Fruit fly (Drosophila melanogaster) whole organism, pupa: ENCODE results near the gene CG1622.

Experiments used
- CG10348 ChIP-seq: fragments of 200-800 bp; sonication (Bioruptor generic); IDR thresholded peaks from 2 replicates; pipeline ENCODE4 v1.3.6; 2022; ENCODE audit warnings: missing biosample characterization, missing genetic modification characterization
- CG12605 ChIP-seq: fragments of 200-800 bp; sonication (Bioruptor generic); IDR thresholded peaks from 2 replicates; pipeline ENCODE4 v1.3.6; 2022; ENCODE audit warnings: missing biosample characterization, missing genetic modification characterization
- CG13204 ChIP-seq: fragments of 200-800 bp; sonication (Bioruptor generic); optimal IDR thresholded peaks from 2 replicates; lab custom pipeline; 2018; ENCODE audit warnings: missing biosample characterization, mild to moderate bottlenecking, missing genetic modification characterization, moderate library complexity
- CG14655 ChIP-seq: fragments of 200-800 bp; sonication (Bioruptor generic); optimal IDR thresholded peaks from 3 replicates; lab custom pipeline; 2017; ENCODE audit warnings: mild to moderate bottlenecking, missing biosample characterization, missing genetic modification reagents, missing genetic modification characterization
- CG15710 ChIP-seq: fragments of 200-800 bp; sonication (Bioruptor generic); optimal IDR thresholded peaks from 2 replicates; lab custom pipeline; 2018; ENCODE audit warnings: missing biosample characterization, mild to moderate bottlenecking, missing genetic modification characterization, moderate library complexity
- CG17806 ChIP-seq: fragments of 200-800 bp; sonication (Bioruptor generic); optimal IDR thresholded peaks from 2 replicates; lab custom pipeline; 2018; ENCODE audit warnings: missing biosample characterization, mild to moderate bottlenecking, missing genetic modification characterization, moderate library complexity
- CG32121 ChIP-seq: fragments of 200-800 bp; sonication (Bioruptor generic); IDR thresholded peaks from 2 replicates; pipeline ENCODE4 v1.3.6; 2022; ENCODE audit warnings: missing biosample characterization, missing genetic modification characterization
- CG34367 ChIP-seq: fragments of 200-800 bp; sonication (Bioruptor generic); optimal IDR thresholded peaks from 2 replicates; lab custom pipeline; 2018; ENCODE audit warnings: missing biosample characterization, mild to moderate bottlenecking, missing genetic modification characterization
- CG4496 ChIP-seq: fragments of 200-800 bp; sonication (Bioruptor generic); IDR thresholded peaks from 3 replicates; pipeline ENCODE4 v1.3.6; 2022; ENCODE audit warnings: missing biosample characterization, missing genetic modification characterization
- CG8159 ChIP-seq: fragments of 200-800 bp; sonication (Bioruptor generic); optimal IDR thresholded peaks from 3 replicates; lab custom pipeline; 2018; ENCODE audit warnings: missing biosample characterization, mild to moderate bottlenecking, missing genetic modification characterization, moderate library complexity
- CG8301 ChIP-seq: fragments of 200-800 bp; sonication (Bioruptor generic); optimal IDR thresholded peaks from 2 replicates; lab custom pipeline; 2018; ENCODE audit warnings: missing biosample characterization, mild to moderate bottlenecking, missing genetic modification characterization
- CG9948 ChIP-seq: fragments of 200-800 bp; sonication (Bioruptor generic); optimal IDR thresholded peaks from 2 replicates; lab custom pipeline; 2018; ENCODE audit warnings: missing biosample characterization, mild to moderate bottlenecking, missing genetic modification characterization, moderate library complexity
- D1 ChIP-seq: fragments of 200-800 bp; sonication (Bioruptor generic); optimal IDR thresholded peaks from 2 replicates; lab custom pipeline; 2018; ENCODE audit warnings: missing biosample characterization, mild to moderate bottlenecking, missing genetic modification characterization, moderate library complexity
- EcR ChIP-seq: fragments of 200-800 bp; sonication (Bioruptor generic); optimal IDR thresholded peaks from 3 replicates; lab custom pipeline; 2019; ENCODE audit warnings: missing biosample characterization, missing genetic modification characterization, mild to moderate bottlenecking, moderate library complexity, missing genetic modification reagents
- Ets98B ChIP-seq: fragments of 200-800 bp; sonication (Bioruptor generic); IDR thresholded peaks from 2 replicates; pipeline ENCODE4 v1.3.6; 2022; ENCODE audit warnings: missing biosample characterization, missing genetic modification characterization
- Pif1A ChIP-seq: fragments of 200-800 bp; sonication (Bioruptor generic); optimal IDR thresholded peaks from 3 replicates; lab custom pipeline; 2016; ENCODE audit warnings: missing biosample characterization, missing genetic modification characterization
- Pif1B ChIP-seq: fragments of 200-800 bp; sonication (Bioruptor generic); optimal IDR thresholded peaks from 3 replicates; lab custom pipeline; 2016; ENCODE audit warnings: missing biosample characterization, missing genetic modification characterization
- Snoo ChIP-seq: fragments of 200-800 bp; sonication (Bioruptor generic); optimal IDR thresholded peaks from 3 replicates; lab custom pipeline; 2017; ENCODE audit warnings: missing biosample characterization, mild to moderate bottlenecking, missing genetic modification characterization, inconsistent platforms
- fd96Ca ChIP-seq: fragments of 200-800 bp; sonication (Bioruptor generic); IDR thresholded peaks from 3 replicates; pipeline ENCODE4 v1.3.6; 2022; ENCODE audit warnings: missing biosample characterization, missing genetic modification characterization
- gl ChIP-seq: fragments of 200-800 bp; sonication (Bioruptor generic); optimal IDR thresholded peaks from 2 replicates; lab custom pipeline; 2018; ENCODE audit warnings: missing biosample characterization, mild to moderate bottlenecking, missing genetic modification characterization
- rn ChIP-seq: fragments of 200-800 bp; sonication (Bioruptor generic); IDR thresholded peaks from 2 replicates; pipeline ENCODE4 v1.3.6; 2022; ENCODE audit warnings: missing biosample characterization, missing genetic modification characterization

Gene CG1622

DNA sequence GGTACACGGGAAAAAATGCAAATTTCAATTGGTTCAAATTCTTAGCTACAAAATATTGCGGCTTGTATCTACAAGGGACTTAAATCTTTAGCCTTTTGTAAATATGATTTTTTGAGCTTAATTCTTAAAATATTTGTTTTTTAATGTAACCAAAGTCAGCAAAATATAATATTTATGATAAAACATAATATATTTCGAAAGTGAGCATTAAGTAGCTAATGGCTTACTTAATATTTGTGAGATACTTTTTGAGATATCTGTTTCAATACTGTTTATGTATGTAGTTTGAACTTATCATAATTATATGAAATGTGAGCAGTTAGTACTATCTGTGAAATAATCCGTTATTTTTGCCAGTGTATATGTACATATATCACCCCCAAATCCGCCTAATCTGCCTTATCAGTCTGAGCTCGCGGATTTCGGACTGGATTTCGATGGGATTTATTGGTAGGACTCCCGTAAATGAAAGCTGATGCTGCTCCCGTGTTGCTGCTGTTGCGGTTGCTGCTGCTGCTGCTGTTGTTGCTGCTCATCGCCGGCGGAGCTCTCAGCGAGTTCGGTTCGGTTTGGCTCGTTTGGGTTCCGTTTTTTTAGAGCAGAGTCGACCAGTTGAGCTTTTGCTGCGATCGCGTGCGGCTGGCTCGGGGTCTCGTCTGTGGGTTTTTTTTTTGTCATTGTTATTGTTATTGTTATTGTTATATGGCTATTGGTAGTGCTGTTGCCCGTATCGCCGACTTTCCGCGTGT is 24.0 kb downstream of the CG1622 start:
- TF ChIP-seq CG17806 (tag; lab: Kevin White, UChicago) = no peak
- no peak for TF ChIP-seq D1 (tag; lab: Kevin White, UChicago)
- TF ChIP-seq CG10348 = no peak
- no peak for TF ChIP-seq rn (GFP tag; lab: Robert Waterston, UW)
- no peak for TF ChIP-seq CG15710 (tag; lab: Kevin White, UChicago)
- no peak for TF ChIP-seq CG8159
- TF ChIP-seq EcR (GFP tag; lab: Kevin White, UChicago) = no peak
- peak; percentile 13 for TF ChIP-seq CG13204 (GFP tag; lab: Kevin White, UChicago)
- no peak for TF ChIP-seq Ets98B (GFP tag; lab: Robert Waterston, UW)
- no peak for TF ChIP-seq CG34367 (tag; lab: Kevin White, UChicago)
- no peak for TF ChIP-seq gl (tag; lab: Kevin White, UChicago)
- 0 out of 3 replicates have a peak, but pooled peaks have one; percentile 30 for TF ChIP-seq CG4496 (GFP tag; lab: Robert Waterston, UW)
- TF ChIP-seq CG32121 (GFP tag; lab: Robert Waterston, UW) = no peak
- TF ChIP-seq Pif1B = no peak
- TF ChIP-seq CG14655 (GFP tag; lab: Kevin White, UChicago) = no peak
- no peak for TF ChIP-seq CG8301 (tag; lab: Kevin White, UChicago)
- TF ChIP-seq Snoo (tag; lab: Kevin White, UChicago) = no peak
- TF ChIP-seq CG9948 (tag; lab: Kevin White, UChicago) = peak; percentile 22
- TF ChIP-seq fd96Ca (GFP tag; lab: Robert Waterston, UW) = no peak
- TF ChIP-seq Pif1A (GFP tag; lab: Kevin White, UChicago) = no peak
- TF ChIP-seq CG12605 = no peak

DNA sequence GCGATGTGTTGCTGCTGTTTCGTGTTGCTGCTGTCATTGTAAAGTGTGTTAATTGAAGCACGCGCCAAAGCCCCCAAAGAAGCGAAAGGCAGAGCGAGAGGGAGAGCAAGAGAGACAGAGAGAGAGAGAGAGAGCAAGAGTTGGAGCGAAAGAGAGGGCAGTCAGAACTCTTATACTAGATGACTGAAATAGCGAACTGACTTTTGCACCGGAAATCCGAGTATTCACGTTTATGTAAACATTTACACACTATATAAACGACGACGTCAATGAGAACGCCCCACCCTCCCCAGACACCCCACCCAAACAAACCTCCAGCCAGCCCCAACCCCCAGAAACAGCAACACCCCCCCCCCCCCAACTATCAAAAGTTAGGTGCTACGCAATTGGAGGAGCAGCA is 25.5 kb downstream of the CG1622 start:
- TF ChIP-seq CG32121 (GFP tag; lab: Robert Waterston, UW) (0 out of 2 replicates have a peak, but pooled peaks have one; percentile 32), D1 (tag; lab: Kevin White, UChicago) (no peak), CG13204 (GFP tag; lab: Kevin White, UChicago) (no peak), CG14655 (GFP tag; lab: Kevin White, UChicago) (no peak)
- TF ChIP-seq, all 21 proteins: peak for 1

DNA sequence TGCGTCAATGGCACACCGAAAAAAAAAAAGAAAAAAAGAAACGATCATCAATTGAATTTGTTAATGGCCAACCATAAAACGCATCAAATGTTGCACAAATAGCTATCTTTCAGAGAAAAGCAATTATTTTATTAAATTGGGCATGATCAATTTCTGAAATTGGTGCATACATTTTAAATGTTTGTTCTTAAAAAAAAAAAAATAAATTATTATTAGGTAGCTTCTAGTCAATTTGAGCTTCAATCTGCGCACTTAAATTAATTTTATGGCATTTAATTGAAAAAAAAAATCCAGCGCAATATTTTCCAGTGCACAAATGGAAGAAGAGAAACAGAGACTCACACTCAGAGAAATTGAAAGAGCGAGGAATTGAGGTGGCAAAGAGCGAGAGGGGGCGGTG is 26.2 kb downstream of the CG1622 start:
- no peak for TF ChIP-seq CG13204 (GFP tag; lab: Kevin White, UChicago)
- TF ChIP-seq gl (tag; lab: Kevin White, UChicago) = no peak
- TF ChIP-seq CG15710 (tag; lab: Kevin White, UChicago) = no peak
- no peak for TF ChIP-seq CG8301 (tag; lab: Kevin White, UChicago)
- no peak for TF ChIP-seq CG10348
- TF ChIP-seq D1 (tag; lab: Kevin White, UChicago) = no peak
- peak; percentile 15; the same call in 1 of the 3 replicates for TF ChIP-seq CG4496 (GFP tag; lab: Robert Waterston, UW)
- no peak for TF ChIP-seq Ets98B (GFP tag; lab: Robert Waterston, UW)
- peak; percentile 61 for TF ChIP-seq Snoo (tag; lab: Kevin White, UChicago)
- no peak for TF ChIP-seq CG12605
- TF ChIP-seq Pif1B = peak; percentile 29
- TF ChIP-seq fd96Ca (GFP tag; lab: Robert Waterston, UW) = no peak
- peak; percentile 42; the same call in 1 of the 2 replicates for TF ChIP-seq rn (GFP tag; lab: Robert Waterston, UW)
- TF ChIP-seq CG34367 (tag; lab: Kevin White, UChicago) = no peak
- TF ChIP-seq CG14655 (GFP tag; lab: Kevin White, UChicago) = peak; percentile 20
- peak; percentile 13 for TF ChIP-seq Pif1A (GFP tag; lab: Kevin White, UChicago)
- no peak for TF ChIP-seq EcR (GFP tag; lab: Kevin White, UChicago)
- TF ChIP-seq CG9948 (tag; lab: Kevin White, UChicago) = peak; percentile 4
- peak; percentile 26 for TF ChIP-seq CG8159
- no peak for TF ChIP-seq CG32121 (GFP tag; lab: Robert Waterston, UW)
- peak; percentile 14 for TF ChIP-seq CG17806 (tag; lab: Kevin White, UChicago)

dm6 chrX:13323526-13323925 is 26.6 kb downstream of the CG1622 start:
- TF ChIP-seq fd96Ca (GFP tag; lab: Robert Waterston, UW) = 0 out of 3 replicates have a peak, but pooled peaks have one; percentile 27
- no peak for TF ChIP-seq gl (tag; lab: Kevin White, UChicago)

DNA sequence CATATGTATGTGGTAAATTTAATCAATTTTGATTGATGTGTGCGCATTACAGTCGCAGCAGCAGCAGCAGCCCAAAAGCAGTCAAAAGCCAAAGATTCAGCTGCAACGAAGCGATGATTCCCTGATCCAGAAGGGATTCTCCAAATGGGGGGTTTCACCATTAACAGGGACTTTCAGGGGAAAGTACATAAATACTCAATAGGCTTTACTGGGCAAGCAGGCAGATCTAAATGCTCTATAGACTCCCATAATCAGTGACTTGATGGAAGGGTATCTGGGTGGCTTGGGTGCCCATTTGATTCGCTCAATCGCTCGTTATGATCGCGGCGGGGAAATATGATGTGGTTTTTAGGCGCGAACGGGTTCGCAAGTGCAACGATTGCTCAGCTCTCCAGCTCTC is 28.4 kb downstream of the CG1622 start:
- peak; percentile 27; the same call in 1 of the 2 replicates for TF ChIP-seq Ets98B (GFP tag; lab: Robert Waterston, UW)
- TF ChIP-seq CG8159 = no peak
- TF ChIP-seq rn (GFP tag; lab: Robert Waterston, UW) = peak; percentile 9; the same call in 1 of the 2 replicates
- TF ChIP-seq CG34367 (tag; lab: Kevin White, UChicago) = no peak
- peak; percentile 43; the same call in 1 of the 3 replicates for TF ChIP-seq fd96Ca (GFP tag; lab: Robert Waterston, UW)
- TF ChIP-seq CG14655 (GFP tag; lab: Kevin White, UChicago) = no peak
- peak; percentile 61; the same call in 2 of the 3 replicates for TF ChIP-seq CG4496 (GFP tag; lab: Robert Waterston, UW)
- no peak for TF ChIP-seq Pif1B

dm6 chrX:13329572-13330046 is 32.7 kb downstream of the CG1622 start, which contains the start of gene Prx2:
Gene Prx2, plus strand, starts transcription at chrX:13329824.
- TF ChIP-seq Ets98B (GFP tag; lab: Robert Waterston, UW) (peak; percentile 68; the same call in 1 of the 2 replicates), EcR (GFP tag; lab: Kevin White, UChicago) (peak; percentile 5), CG13204 (GFP tag; lab: Kevin White, UChicago) (peak; percentile 12), CG4496 (GFP tag; lab: Robert Waterston, UW) (peak; percentile 72), D1 (tag; lab: Kevin White, UChicago) (no peak), CG8301 (tag; lab: Kevin White, UChicago) (no peak), fd96Ca (GFP tag; lab: Robert Waterston, UW) (no peak), CG32121 (GFP tag; lab: Robert Waterston, UW) (0 out of 2 replicates have a peak, but pooled peaks have one; percentile 19)
